Fruit fly (Drosophila melanogaster) whole organism, adult: ENCODE results near the gene CG13380.

ENCODE experiments used
- CG1620 ChIP-seq: fragments of 200-800 bp; sonication (Bioruptor generic); optimal IDR thresholded peaks from 2 replicates; lab custom pipeline; 2016; ENCODE audit warnings: missing biosample characterization, missing genetic modification characterization
- CG5204 ChIP-seq: fragments of 200-800 bp; sonication (Bioruptor generic); optimal IDR thresholded peaks from 2 replicates; lab custom pipeline; 2016; ENCODE audit warnings: missing biosample characterization, missing genetic modification characterization
- Clk ChIP-seq: fragments of 200-800 bp; sonication (Bioruptor generic); optimal IDR thresholded peaks from 2 replicates; lab custom pipeline; 2017; ENCODE audit warnings: missing biosample characterization, missing genetic modification characterization
- cic ChIP-seq: fragments of 200-800 bp; sonication (Bioruptor generic); optimal IDR thresholded peaks from 2 replicates; lab custom pipeline; 2017; ENCODE audit warnings: missing biosample characterization, mild to moderate bottlenecking, missing genetic modification characterization, moderate library complexity
- cnc ChIP-seq, 2 experiments: fragments of >200 bp; optimal IDR thresholded peaks; 2 replicates each; lab custom pipeline; 2017
- kay ChIP-seq: fragments of 200-800 bp; sonication (Bioruptor generic); peaks from one replicate; lab custom pipeline; 2016; ENCODE audit warnings: missing biosample characterization, missing genetic modification characterization, borderline replicate concordance

CG13380 gene

dm6 chr3L:18588387-18588786 is 29.4 kb downstream of the CG13380 start, which contains the start of gene CG7271:
TSS of gene CG7271 (plus strand) at chr3L:18588759.
- TF ChIP-seq CG1620 (GFP tag; lab: Kevin White, UChicago) (no peak), Clk (GFP tag; lab: Kevin White, UChicago) (no peak)

- TF ChIP-seq cnc (optimal IDR thresholded peaks at IDR 0.05; lab: Kevin White, UChicago) (no peak), cic (GFP tag; lab: Kevin White, UChicago) (no peak), kay (GFP tag; lab: Kevin White, UChicago) (no peak), CG5204 (no peak)
Observed at dm6 chr3L:18559958-18560357, 57.8 kb downstream of the CG13380 start, which contains the start of gene AstC-R1. TSS of gene AstC-R1 (plus strand) at chr3L:18560258.
